Worm (Caenorhabditis elegans) whole organism, early embryonic: ENCODE data around the gene sri-31.

Experiments
- aly-1 ChIP-seq: sonication (generic microtip); optimal IDR thresholded peaks from 2 replicates; lab custom pipeline; 2016; ENCODE audit warnings: missing genetic modification characterization, missing compliant biosample characterization
- ceh-13 ChIP-seq: fragments of 200-800 bp; sonication (Bioruptor generic); optimal IDR thresholded peaks from 2 replicates; lab custom pipeline; 2018; ENCODE audit warnings: mild to moderate bottlenecking, missing genetic modification characterization, missing compliant biosample characterization
- flt-1 ChIP-seq: fragments of 200-800 bp; sonication (Bioruptor generic); IDR thresholded peaks from 2 replicates; pipeline ENCODE4 v1.3.6; 2022; ENCODE audit warnings: missing genetic modification characterization, missing compliant biosample characterization
- hmg-4 ChIP-seq: fragments of 200-800 bp; sonication (Bioruptor generic); optimal IDR thresholded peaks from 2 replicates; lab custom pipeline; 2018; ENCODE audit warnings: mild to moderate bottlenecking, missing genetic modification characterization, missing compliant biosample characterization
- pes-1 ChIP-seq: fragments of 200-800 bp; sonication (Bioruptor generic); IDR thresholded peaks from 2 replicates; pipeline ENCODE4 v1.3.6; 2022; ENCODE audit warnings: missing genetic modification reagents, missing genetic modification characterization, missing compliant biosample characterization
- sea-1 ChIP-seq: fragments of 200-800 bp; sonication (Bioruptor generic); conservative IDR thresholded peaks from 2 replicates; pipeline ENCODE4 v1.3.6; 2022; ENCODE audit warnings: missing genetic modification characterization, missing compliant biosample characterization
- tbx-11 ChIP-seq: fragments of 200-800 bp; sonication (Bioruptor generic); IDR thresholded peaks from 2 replicates; pipeline ENCODE4 v1.3.6; 2022; ENCODE audit warnings: missing genetic modification characterization, missing compliant biosample characterization
- tbx-37 ChIP-seq: fragments of 200-800 bp; sonication (Bioruptor generic); conservative IDR thresholded peaks from 2 replicates; pipeline ENCODE4 v1.3.6; 2022; ENCODE audit warnings: missing genetic modification reagents, missing genetic modification characterization, missing compliant biosample characterization
- tra-4 ChIP-seq: sonication (generic microtip); optimal IDR thresholded peaks from 2 replicates; lab custom pipeline; 2017; ENCODE audit warnings: missing genetic modification characterization, missing compliant biosample characterization

- TF ChIP-seq flt-1 (no peak), pes-1 (GFP tag; lab: Robert Waterston, UW) (no peak), aly-1 (tag; lab: Kevin White, UChicago) (no peak), tbx-37 (GFP tag; lab: Robert Waterston, UW) (no peak), ceh-13 (no peak), tbx-11 (GFP tag; lab: Robert Waterston, UW) (no peak), hmg-4 (GFP tag; lab: Kevin White, UChicago) (no peak), tra-4 (tag; lab: Kevin White, UChicago) (no peak), sea-1 (GFP tag; lab: Robert Waterston, UW) (no peak)
These were observed 5.4 kb upstream of the sri-31 start for ce11 chrII:3045422-3045821.
